Fruit fly (Drosophila melanogaster) whole organism, wandering third instar larva: Measurements from ENCODE around the gene CG15387.

ENCODE experiments used
- Abd-B ChIP-seq: fragments of >200 bp; optimal IDR thresholded peaks from 2 replicates; lab custom pipeline; 2017; ENCODE audit warnings: missing biosample characterization, missing genetic modification characterization
- CG9705 ChIP-seq: fragments of 200-800 bp; sonication (Bioruptor generic); optimal IDR thresholded peaks from 2 replicates; lab custom pipeline; 2018; ENCODE audit warnings: missing biosample characterization, mild to moderate bottlenecking, missing genetic modification characterization
- CrebA ChIP-seq: fragments of 200-800 bp; sonication (Bioruptor generic); optimal IDR thresholded peaks from 2 replicates; lab custom pipeline; 2016; ENCODE audit warnings: missing biosample characterization, mild to moderate bottlenecking, missing genetic modification characterization, borderline replicate concordance
- Dfd ChIP-seq: fragments of >200 bp; optimal IDR thresholded peaks from 2 replicates; lab custom pipeline; 2017; ENCODE audit warnings: missing biosample characterization, missing genetic modification characterization
- Dif ChIP-seq: fragments of 200-275, 200-300 bp; sonication (Bioruptor generic); optimal IDR thresholded peaks from 2 replicates; lab custom pipeline; 2018; ENCODE audit warnings: missing biosample characterization, missing genetic modification characterization; ENCODE audit not compliant: partially characterized antibody
- GATAd ChIP-seq: sonication (Bioruptor generic); optimal IDR thresholded peaks from 2 replicates; lab custom pipeline; 2016; ENCODE audit warnings: missing biosample characterization, missing genetic modification characterization
- HLH106 ChIP-seq: fragments of 200-800 bp; optimal IDR thresholded peaks from 3 replicates; lab custom pipeline; 2019; ENCODE audit warnings: missing biosample characterization, mild to moderate bottlenecking, missing genetic modification characterization, moderate library complexity
- Hnf4 ChIP-seq: fragments of 200-800 bp; sonication (Bioruptor generic); optimal IDR thresholded peaks from 2 replicates; lab custom pipeline; 2016; ENCODE audit warnings: missing biosample characterization, mild to moderate bottlenecking, missing genetic modification characterization
- Hr78 ChIP-seq: fragments of >200 bp; optimal IDR thresholded peaks from 2 replicates; lab custom pipeline; 2017; ENCODE audit warnings: missing biosample characterization, missing genetic modification characterization
- Hr83 ChIP-seq: fragments of 200-300 bp; sonication (Bioruptor generic); optimal IDR thresholded peaks from 2 replicates; lab custom pipeline; 2016; ENCODE audit warnings: missing biosample characterization, mild to moderate bottlenecking, missing genetic modification characterization, moderate library complexity; ENCODE audit not compliant: poor library complexity, severe bottlenecking
- Mio ChIP-seq: sonication (Bioruptor generic); optimal IDR thresholded peaks from 2 replicates; lab custom pipeline; 2016; ENCODE audit warnings: missing biosample characterization, missing genetic modification characterization
- Myc ChIP-seq: fragments of >200 bp; optimal IDR thresholded peaks from 2 replicates; lab custom pipeline; 2017
- N ChIP-seq: fragments of >200 bp; optimal IDR thresholded peaks from 2 replicates; lab custom pipeline; 2018; ENCODE audit warnings: missing biosample characterization, missing external identifiers, missing genetic modification characterization
- OdsH ChIP-seq: fragments of 200-800 bp; sonication (Bioruptor generic); optimal IDR thresholded peaks from 2 replicates; lab custom pipeline; 2016; ENCODE audit warnings: missing biosample characterization, mild to moderate bottlenecking, missing genetic modification characterization
- Rel ChIP-seq, 2 experiments: fragments of 200-800 bp; sonication (Bioruptor generic) in 1 of 2; optimal IDR thresholded peaks; 2 replicates in 1 of 2; 3 replicates in 1 of 2; lab custom pipeline; 2016 to 2019; ENCODE audit warnings: mild to moderate bottlenecking in 2 of 2, missing biosample characterization in 2 of 2, missing genetic modification characterization in 2 of 2, moderate library complexity in 1 of 2
- Sp1 ChIP-seq: fragments of 200-800 bp; sonication (Bioruptor generic); optimal IDR thresholded peaks from 3 replicates; lab custom pipeline; 2019; ENCODE audit warnings: missing biosample characterization, mild to moderate bottlenecking, missing genetic modification characterization, moderate library complexity
- Vsx2 ChIP-seq: fragments of 200-300, 225-300 bp; sonication (Bioruptor generic); optimal IDR thresholded peaks from 2 replicates; lab custom pipeline; 2018; ENCODE audit warnings: missing biosample characterization, missing genetic modification characterization; ENCODE audit not compliant: partially characterized antibody
- br ChIP-seq: fragments of 200-800 bp; sonication (Bioruptor generic); optimal IDR thresholded peaks from 2 replicates; lab custom pipeline; 2016; ENCODE audit warnings: missing biosample characterization, missing genetic modification characterization
- brk ChIP-seq: fragments of 200-800 bp; sonication (Bioruptor generic); optimal IDR thresholded peaks from 2 replicates; lab custom pipeline; 2016; ENCODE audit warnings: missing biosample characterization, mild to moderate bottlenecking, missing genetic modification characterization
- dl ChIP-seq, 2 experiments: fragments of 175-275, 200-275 bp in 1 of 2; fragments of 200-275 bp in 1 of 2; sonication (Bioruptor generic); optimal IDR thresholded peaks; lab custom pipeline; 2018; ENCODE audit warnings: mild to moderate bottlenecking in 2 of 2, missing biosample characterization in 2 of 2, missing genetic modification characterization in 2 of 2, moderate library complexity in 2 of 2; ENCODE audit not compliant: partially characterized antibody in 2 of 2, insufficient read depth in 1 of 2
- dmrt93B ChIP-seq: fragments of 200-800 bp; sonication (Bioruptor generic); optimal IDR thresholded peaks from 2 replicates; lab custom pipeline; 2018; ENCODE audit warnings: missing biosample characterization, mild to moderate bottlenecking, missing genetic modification characterization
- dsf ChIP-seq: sonication (Bioruptor generic); optimal IDR thresholded peaks from 2 replicates; lab custom pipeline; 2016; ENCODE audit warnings: missing biosample characterization, missing genetic modification characterization, borderline replicate concordance
- foxo ChIP-seq, 2 experiments: fragments of 200-800 bp; sonication (Bioruptor generic); optimal IDR thresholded peaks; 2 replicates in 1 of 2; 3 replicates in 1 of 2; lab custom pipeline; 2016 to 2017; ENCODE audit warnings: missing biosample characterization in 2 of 2, missing genetic modification characterization in 2 of 2
- fru ChIP-seq: fragments of 200-800 bp; sonication (Bioruptor generic); optimal IDR thresholded peaks from 3 replicates; lab custom pipeline; 2016; ENCODE audit warnings: missing biosample characterization, mild to moderate bottlenecking, missing genetic modification characterization
- h ChIP-seq: fragments of 200-800 bp; sonication (Bioruptor generic); optimal IDR thresholded peaks from 3 replicates; lab custom pipeline; 2016; ENCODE audit warnings: missing biosample characterization, mild to moderate bottlenecking, missing genetic modification characterization
- jim ChIP-seq: fragments of 175-275, 200-325 bp; sonication (Bioruptor generic); optimal IDR thresholded peaks from 2 replicates; lab custom pipeline; 2016; ENCODE audit warnings: missing biosample characterization, mild to moderate bottlenecking, missing genetic modification characterization
- lola ChIP-seq: fragments of >200 bp; optimal IDR thresholded peaks from 2 replicates; lab custom pipeline; 2017; ENCODE audit warnings: missing biosample characterization, missing genetic modification characterization
- pan ChIP-seq: fragments of >200 bp; optimal IDR thresholded peaks from 2 replicates; lab custom pipeline; 2017
- psq ChIP-seq: fragments of 200-800 bp; sonication (Bioruptor generic); optimal IDR thresholded peaks from 3 replicates; lab custom pipeline; 2017; ENCODE audit warnings: missing biosample characterization, mild to moderate bottlenecking, missing genetic modification characterization, moderate library complexity
- rgr ChIP-seq: fragments of 200-800 bp; sonication (Bioruptor generic); optimal IDR thresholded peaks from 3 replicates; lab custom pipeline; 2016; ENCODE audit warnings: missing biosample characterization, mild to moderate bottlenecking, missing genetic modification characterization
- sage ChIP-seq: fragments of 200-800 bp; sonication (Bioruptor generic); optimal IDR thresholded peaks from 2 replicates; lab custom pipeline; 2016; ENCODE audit warnings: missing biosample characterization, mild to moderate bottlenecking, missing genetic modification characterization
- sv ChIP-seq: fragments of 200-800 bp; sonication (Bioruptor generic); optimal IDR thresholded peaks from 3 replicates; lab custom pipeline; 2016; ENCODE audit warnings: missing biosample characterization, missing genetic modification characterization
- tai ChIP-seq: sonication (Bioruptor generic); optimal IDR thresholded peaks from 2 replicates; lab custom pipeline; 2016; ENCODE audit warnings: missing biosample characterization, missing genetic modification characterization
- usp ChIP-seq: fragments of >200 bp; optimal IDR thresholded peaks from 2 replicates; lab custom pipeline; 2017; ENCODE audit warnings: missing biosample characterization, missing genetic modification characterization
- woc ChIP-seq: sonication (Bioruptor generic); optimal IDR thresholded peaks from 2 replicates; lab custom pipeline; 2016; ENCODE audit warnings: missing biosample characterization, mild to moderate bottlenecking, missing genetic modification characterization

The CG15387 gene

DNA sequence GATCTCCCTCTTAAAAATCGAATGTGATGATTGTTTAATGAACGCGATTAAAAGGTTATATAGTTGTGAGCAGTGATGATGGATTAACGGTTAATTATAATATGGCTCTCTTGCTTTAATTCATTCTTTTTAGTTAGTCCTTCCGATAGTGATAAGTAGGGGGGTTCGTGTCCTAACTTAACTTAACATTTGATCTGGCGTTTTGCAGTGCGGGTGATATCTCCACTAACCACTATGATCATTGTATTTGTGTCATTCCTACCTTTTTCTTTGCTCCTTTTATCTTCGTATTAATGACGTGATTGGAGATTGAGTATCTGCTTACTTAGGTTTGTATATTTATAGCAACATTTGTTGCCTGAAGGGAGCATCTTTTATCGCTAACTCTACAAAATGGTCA, 30.8 kb downstream of the CG15387 start:
- no peak for TF ChIP-seq HLH106 (tag; lab: Kevin White, UChicago)
- no peak for TF ChIP-seq sv (GFP tag; lab: Kevin White, UChicago)
- TF ChIP-seq Hnf4 (GFP tag; lab: Kevin White, UChicago): no peak
- no peak for TF ChIP-seq Dfd (GFP tag; lab: Kevin White, UChicago)
- no peak for TF ChIP-seq h (GFP tag; lab: Kevin White, UChicago)
- no peak for TF ChIP-seq Myc (lab: Kevin White, UChicago)
- no peak for TF ChIP-seq dsf (GFP tag; lab: Kevin White, UChicago)
- no peak for TF ChIP-seq dmrt93B
- no peak for TF ChIP-seq Vsx2 (GFP tag; lab: Kevin White, UChicago)
- no peak for TF ChIP-seq GATAd (GFP tag; lab: Kevin White, UChicago)
- TF ChIP-seq OdsH (GFP tag; lab: Kevin White, UChicago): no peak
- TF ChIP-seq pan (lab: Kevin White, UChicago): no peak
- TF ChIP-seq woc (GFP tag; lab: Kevin White, UChicago): no peak
- TF ChIP-seq Abd-B (GFP tag; lab: Kevin White, UChicago): no peak

dm6 chr2L:2194305-2194828, 31.7 kb downstream of the CG15387 start:
- TF ChIP-seq jim (GFP tag; lab: Kevin White, UChicago): no peak
- TF ChIP-seq HLH106 (tag; lab: Kevin White, UChicago): no peak
- TF ChIP-seq CG9705: no peak
- peak; percentile 32 for TF ChIP-seq Vsx2 (GFP tag; lab: Kevin White, UChicago)
- TF ChIP-seq woc (GFP tag; lab: Kevin White, UChicago): no peak
- TF ChIP-seq Rel (GFP tag; optimal IDR thresholded peaks at IDR 0.05; lab: Kevin White, UChicago): no peak
- TF ChIP-seq Rel (tag; optimal IDR thresholded peaks at IDR 0.05; lab: Kevin White, UChicago): peak; percentile 30
- TF ChIP-seq Abd-B (GFP tag; lab: Kevin White, UChicago): no peak
- no peak for TF ChIP-seq Mio
- peak; percentile 2 for TF ChIP-seq h (GFP tag; lab: Kevin White, UChicago)
- no peak for TF ChIP-seq fru (GFP tag; lab: Kevin White, UChicago)
- no peak for TF ChIP-seq lola (GFP tag; lab: Kevin White, UChicago)
- TF ChIP-seq Dif (GFP tag; lab: Kevin White, UChicago): peak; percentile 67
- TF ChIP-seq dmrt93B: no peak
- TF ChIP-seq Hr78 (GFP tag; lab: Kevin White, UChicago): no peak
- no peak for TF ChIP-seq Myc (lab: Kevin White, UChicago)
- no peak for TF ChIP-seq N
- TF ChIP-seq sage (GFP tag; lab: Kevin White, UChicago): peak; percentile 4

DNA sequence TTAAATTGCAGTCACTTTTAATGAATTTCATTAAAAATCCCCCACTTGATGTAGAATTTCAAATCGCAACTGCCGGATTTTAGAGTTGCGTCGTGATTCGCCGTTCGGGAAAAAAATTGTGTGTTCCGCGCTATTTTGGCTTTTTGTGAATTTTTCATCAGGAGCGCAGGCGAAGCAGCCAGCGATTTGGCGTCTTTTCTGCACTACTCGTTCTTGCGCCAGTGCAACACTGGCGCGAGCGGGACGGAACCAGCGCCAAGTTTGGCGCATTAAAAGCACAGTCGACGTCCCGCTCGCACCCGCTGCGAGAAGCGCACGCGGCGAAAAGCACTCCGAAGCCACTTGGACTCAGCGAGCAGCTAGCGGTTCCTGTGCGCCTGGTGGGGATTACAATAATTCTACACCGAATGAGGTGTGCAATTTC, 32.7 kb downstream of the CG15387 start:
- TF ChIP-seq Rel (GFP tag; optimal IDR thresholded peaks at IDR 0.05; lab: Kevin White, UChicago) (no peak), Rel (tag; optimal IDR thresholded peaks at IDR 0.05; lab: Kevin White, UChicago) (peak; percentile 95), Sp1 (GFP tag; lab: Kevin White, UChicago) (peak; percentile 51), usp (GFP tag; lab: Kevin White, UChicago) (no peak), dmrt93B (peak; percentile 18), HLH106 (tag; lab: Kevin White, UChicago) (peak; percentile 55), Dfd (GFP tag; lab: Kevin White, UChicago) (no peak), tai (GFP tag; lab: Kevin White, UChicago) (no peak), CrebA (GFP tag; lab: Kevin White, UChicago) (peak; percentile 76), rgr (GFP tag; lab: Kevin White, UChicago) (peak; percentile 44), h (GFP tag; lab: Kevin White, UChicago) (peak; percentile 83), fru (GFP tag; lab: Kevin White, UChicago) (peak; percentile 23), Dif (GFP tag; lab: Kevin White, UChicago) (peak; percentile 90), br (GFP tag; lab: Kevin White, UChicago) (peak; percentile 9), N (no peak), foxo (GFP tag; optimal IDR thresholded peaks at IDR 0.05; lab: Kevin White, UChicago) (peak; percentile 1 to 13), Hr83 (peak; percentile 55), OdsH (GFP tag; lab: Kevin White, UChicago) (peak; percentile 46), CG9705 (peak; percentile 32), Myc (lab: Kevin White, UChicago) (peak; percentile 44), Vsx2 (GFP tag; lab: Kevin White, UChicago) (peak; percentile 94), dl (GFP tag; optimal IDR thresholded peaks at IDR 0.05; lab: Kevin White, UChicago; ENCODE audit: insufficient read depth in 1 of 2, partially characterized antibody in 2 of 2) (peak; percentile 40 to 86), psq (GFP tag; lab: Kevin White, UChicago) (peak; percentile 13), brk (GFP tag; lab: Kevin White, UChicago) (no peak)
